Fruit fly (Drosophila melanogaster): ENCODE results near the gene CG9168.

DNA sequence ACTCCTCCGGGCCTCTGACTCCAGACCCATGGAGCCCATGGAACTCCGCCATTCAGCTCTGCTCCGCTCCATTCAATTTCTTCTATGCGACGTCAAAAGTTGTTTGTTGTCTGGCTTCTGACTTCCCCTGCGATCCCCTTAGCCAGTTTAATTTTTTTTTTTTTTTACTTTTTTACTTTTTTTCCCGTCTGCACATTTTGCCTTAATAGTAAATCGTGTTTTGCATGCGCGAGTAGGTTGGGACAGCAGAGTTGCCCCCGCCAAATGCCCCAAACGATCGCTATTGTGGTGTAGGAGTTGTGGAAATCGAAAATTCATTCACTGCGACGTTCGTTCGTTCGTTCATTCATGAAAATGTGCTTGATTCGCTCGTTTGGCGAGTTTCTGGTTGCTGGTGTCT lies 30.1 kb downstream of the CG9168 start:
- no peak for TF ChIP-seq psq (GFP tag; optimal IDR thresholded peaks at IDR 0.05)
- TF ChIP-seq rgr (GFP tag; optimal IDR thresholded peaks at IDR 0.05): no peak
- no peak for TF ChIP-seq Hnf4 (GFP tag; optimal IDR thresholded peaks at IDR 0.05)
